Worm (Caenorhabditis elegans) whole organism, late embryonic: ENCODE data around the gene exos-2.

Experiments
- dmd-4 ChIP-seq: sonication (generic microtip); optimal IDR thresholded peaks from 2 replicates; lab custom pipeline; 2016; ENCODE audit warnings: borderline replicate concordance, missing genetic modification characterization, missing compliant biosample characterization
- fkh-10 ChIP-seq: fragments of 150-350 bp; optimal IDR thresholded peaks from 2 replicates; lab custom pipeline; 2014; ENCODE audit warnings: missing biosample characterization, missing genetic modification reagents, missing genetic modification characterization
- sdc-2 ChIP-seq: sonication (generic microtip); optimal IDR thresholded peaks from 2 replicates; lab custom pipeline; 2016; ENCODE audit warnings: missing genotype, missing genetic modification characterization, missing compliant biosample characterization

DNA sequence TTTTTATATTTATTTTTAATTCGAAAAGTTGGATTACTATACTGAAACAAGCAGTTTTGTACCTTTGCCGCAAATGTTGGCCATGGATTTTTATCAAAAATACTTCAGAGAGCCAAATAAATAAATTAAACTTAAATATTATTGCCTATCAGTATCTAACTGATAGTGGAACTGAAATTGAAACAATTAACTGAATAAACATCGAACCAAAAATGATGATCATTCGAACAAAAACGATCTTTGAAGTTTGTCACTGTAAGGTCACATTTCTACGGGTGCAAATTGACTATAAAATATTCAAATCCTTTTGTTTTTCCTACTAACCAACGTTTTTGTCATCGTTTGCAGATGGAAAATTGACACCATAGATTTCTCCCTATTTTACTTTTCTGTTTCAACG, 27.7 kb downstream of the exos-2 start:
- TF ChIP-seq dmd-4 (no peak), fkh-10 (no peak), sdc-2 (tag; lab: Kevin White, UChicago) (no peak)
